Worm (Caenorhabditis elegans): ENCODE measurements around the gene abf-5.

The abf-5 gene

DNA sequence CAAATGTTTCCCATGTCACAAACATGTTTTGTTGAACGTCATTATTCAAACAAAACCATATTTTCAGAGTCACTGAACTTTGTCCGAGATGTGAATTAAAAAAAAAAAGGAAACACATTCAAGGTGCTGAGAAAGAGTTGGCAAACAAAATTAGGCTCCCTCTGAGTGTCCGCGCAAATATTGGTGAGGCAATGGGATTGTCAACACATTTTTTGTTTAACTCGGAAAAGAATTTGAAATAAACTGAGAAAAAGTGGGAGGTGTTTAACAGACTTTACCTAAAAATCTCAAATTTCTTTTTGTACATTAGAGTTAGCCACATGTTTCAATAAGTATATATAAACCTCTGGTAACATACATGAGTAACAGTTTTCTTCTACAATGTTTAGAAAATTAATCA lies 1.1 kb downstream of the abf-5 start, which contains the start of gene abf-6:
Gene abf-6 (plus strand): TSS at position 323 of the 400 bp plus-strand sequence.
- no peak for TF ChIP-seq repo-1 (tag; optimal IDR thresholded peaks at IDR 0.05)
- no peak for TF ChIP-seq hmg-20 (GFP tag; IDR thresholded peaks at IDR 0.05)
- no peak for TF ChIP-seq unc-130 (GFP tag; optimal IDR thresholded peaks at IDR 0.05)
- TF ChIP-seq dpff-1 (tag; optimal IDR thresholded peaks at IDR 0.05), result no peak
- no peak for TF ChIP-seq sea-2 (GFP tag; IDR thresholded peaks at IDR 0.05)
- no peak for TF ChIP-seq Y95B8A.8 (GFP tag; IDR thresholded peaks at IDR 0.05)
- no peak for TF ChIP-seq hsf-1 (GFP tag; IDR thresholded peaks at IDR 0.05)
- TF ChIP-seq let-526 (GFP tag; IDR thresholded peaks at IDR 0.05), result no peak
- TF ChIP-seq F23B12.7 (tag; optimal IDR thresholded peaks at IDR 0.05; ENCODE audit: insufficient read depth), result no peak
- no peak for TF ChIP-seq ceh-100 (GFP tag; IDR thresholded peaks at IDR 0.05)
- TF ChIP-seq hmg-1.2 (GFP tag; IDR thresholded peaks at IDR 0.05), result no peak
- TF ChIP-seq ztf-6 (GFP tag; IDR thresholded peaks at IDR 0.05), result no peak
- TF ChIP-seq ceh-58 (GFP tag; IDR thresholded peaks at IDR 0.05), result no peak
- TF ChIP-seq Y67H2A.10 (GFP tag; conservative IDR thresholded peaks at IDR 0.05), result no peak
- no peak for TF ChIP-seq atf-7 (tag; optimal IDR thresholded peaks at IDR 0.05)

DNA sequence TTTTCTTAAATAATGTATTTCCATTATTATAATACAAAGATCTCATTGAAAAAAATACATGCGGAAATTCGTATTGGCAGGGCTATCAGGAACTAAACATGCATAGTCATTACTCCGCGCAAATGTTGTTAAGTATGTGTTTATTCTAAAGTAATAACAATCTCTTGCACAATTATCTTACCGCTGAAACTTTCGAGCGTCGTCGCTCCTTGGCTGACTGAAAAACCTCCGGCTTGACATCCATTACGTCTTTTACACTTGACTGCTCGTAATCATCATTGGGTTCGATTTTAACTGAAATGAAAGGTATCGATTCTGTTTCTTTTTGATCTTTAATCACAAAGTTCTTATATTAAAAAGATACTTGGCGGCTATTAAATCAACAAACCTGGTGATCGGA lies 7.2 kb downstream of the abf-5 start:
- TF ChIP-seq nfya-2 (GFP tag; IDR thresholded peaks at IDR 0.05) (no peak), athp-1 (tag; optimal IDR thresholded peaks at IDR 0.05) (no peak), F37B4.10 (GFP tag; IDR thresholded peaks at IDR 0.05) (no peak), dpl-1 (GFP tag; optimal IDR thresholded peaks at IDR 0.05) (no peak), egl-44 (GFP tag; IDR thresholded peaks at IDR 0.05) (no peak), ceh-79 (tag; optimal IDR thresholded peaks at IDR 0.05) (no peak), madf-6 (GFP tag; IDR thresholded peaks at IDR 0.05) (no peak), rcor-1 (GFP tag; IDR thresholded peaks at IDR 0.05) (no peak), efl-1 (GFP tag; optimal IDR thresholded peaks at IDR 0.05) (no peak), ztf-26 (tag; optimal IDR thresholded peaks at IDR 0.05) (no peak), lin-40 (tag; optimal IDR thresholded peaks at IDR 0.05) (no peak), akir-1 (GFP tag; optimal IDR thresholded peaks at IDR 0.05) (no peak), F10E7.11 (tag; optimal IDR thresholded peaks at IDR 0.05) (no peak), sdz-38 (tag; optimal IDR thresholded peaks at IDR 0.05) (no peak), K11D2.4 (GFP tag; IDR thresholded peaks at IDR 0.05) (no peak), hrde-1 (tag; optimal IDR thresholded peaks at IDR 0.05; ENCODE audit: borderline replicate concordance) (no peak), F55B11.4 (tag; optimal IDR thresholded peaks at IDR 0.05; ENCODE audit: borderline replicate concordance, insufficient read depth) (no peak), hmg-1.2 (GFP tag; IDR thresholded peaks at IDR 0.05) (no peak), ceh-58 (GFP tag; IDR thresholded peaks at IDR 0.05) (no peak)

DNA sequence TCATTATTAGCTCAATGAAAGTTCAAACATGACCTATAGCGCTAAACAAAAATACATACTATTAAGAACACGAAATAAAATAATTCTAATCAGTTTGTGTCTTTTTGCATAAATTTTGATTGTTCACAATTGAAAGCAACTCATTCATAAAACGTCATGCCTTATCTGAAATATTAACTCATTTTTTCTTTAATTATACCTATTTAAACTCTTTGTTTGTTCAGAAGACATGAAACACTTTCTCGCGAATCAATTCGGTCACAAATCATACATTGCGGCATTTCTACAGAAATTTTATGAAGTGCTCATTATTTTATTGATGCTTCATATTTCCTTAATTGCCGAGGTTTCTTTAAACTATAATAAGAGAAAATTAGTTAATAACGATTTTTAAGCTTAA lies 14.3 kb downstream of the abf-5 start:
- no peak for TF ChIP-seq ceh-100 (GFP tag; IDR thresholded peaks at IDR 0.05)
- peak; percentile 64 for TF ChIP-seq nhr-80 (tag; optimal IDR thresholded peaks at IDR 0.05)

DNA sequence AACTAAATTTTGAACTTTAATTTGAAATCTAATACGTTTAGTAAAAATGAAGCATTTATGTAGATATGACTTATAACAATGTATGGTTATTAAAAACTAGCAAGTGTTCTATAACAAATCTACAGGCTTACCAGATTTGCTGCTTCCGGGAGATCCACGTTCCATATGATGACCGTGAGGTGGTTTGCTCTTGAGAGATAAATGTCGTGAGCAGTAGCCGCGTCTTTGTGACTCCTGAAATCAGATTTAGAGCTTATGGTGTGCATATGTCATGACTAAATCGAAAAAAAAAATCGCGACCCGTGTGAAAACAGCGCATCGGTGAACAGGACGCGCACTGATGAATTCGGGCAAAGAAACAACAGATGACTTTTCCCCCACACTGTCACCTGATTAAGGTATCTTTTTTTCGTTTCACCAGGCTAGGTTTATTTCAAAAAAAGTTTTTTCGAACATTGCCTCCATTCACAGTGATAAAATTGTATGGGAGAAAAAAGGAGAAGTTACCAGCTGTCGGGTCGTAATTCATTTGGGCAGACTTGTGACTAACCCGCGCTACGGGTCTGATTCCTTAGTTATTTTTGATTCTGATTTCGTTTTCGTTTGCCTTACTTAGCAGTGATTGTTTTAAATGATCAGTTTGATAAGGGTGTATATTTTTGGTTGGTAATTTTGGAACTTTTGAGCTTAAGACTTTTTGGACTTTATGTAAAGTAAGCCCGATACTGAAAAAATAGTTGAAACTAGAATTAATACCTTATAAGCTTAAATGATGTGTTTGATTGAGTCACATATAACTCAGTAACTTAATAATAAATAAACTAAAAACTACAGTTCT lies 15.7 kb downstream of the abf-5 start, which contains the start of gene nhr-27:
Gene nhr-27 (minus strand): TSS at position 234 of the 838 bp plus-strand sequence.
- no peak for TF ChIP-seq ama-1 (optimal IDR thresholded peaks at IDR 0.05)
- TF ChIP-seq ama-1 (GFP tag; optimal IDR thresholded peaks at IDR 0.05), result no peak
- no peak for TF ChIP-seq cebp-1 (GFP tag; IDR thresholded peaks at IDR 0.05)
- TF ChIP-seq cebp-1 (tag; optimal IDR thresholded peaks at IDR 0.05), result peak; percentile 12
- no peak for TF ChIP-seq snpc-1.1 (tag; optimal IDR thresholded peaks at IDR 0.05; ENCODE audit: insufficient read depth)
- TF ChIP-seq mcd-1 (GFP tag; IDR thresholded peaks at IDR 0.05), result no peak
- no peak for TF ChIP-seq ceh-100 (GFP tag; IDR thresholded peaks at IDR 0.05)

Data from whole organism, young adult.